Fruit fly (Drosophila melanogaster) whole organism, prepupa: ENCODE data around the gene TTLL15.

Source experiments
- Blimp-1 ChIP-seq: fragments of 200-800 bp; sonication (Bioruptor generic); optimal IDR thresholded peaks from 3 replicates; lab custom pipeline; 2017; ENCODE audit warnings: missing biosample characterization, missing genetic modification characterization, mild to moderate bottlenecking, moderate library complexity, missing genetic modification reagents
- CG32006 ChIP-seq: fragments of 200-800 bp; sonication (Bioruptor generic); optimal IDR thresholded peaks from 3 replicates; lab custom pipeline; 2017; ENCODE audit warnings: missing biosample characterization, mild to moderate bottlenecking, missing genetic modification characterization
- CG34406 ChIP-seq: fragments of 200-800 bp; sonication (Bioruptor generic); optimal IDR thresholded peaks from 3 replicates; lab custom pipeline; 2016; ENCODE audit warnings: missing biosample characterization, missing genetic modification characterization
- CG6808 ChIP-seq: fragments of 200-800 bp; sonication (Bioruptor generic); optimal IDR thresholded peaks from 3 replicates; lab custom pipeline; 2017; ENCODE audit warnings: missing biosample characterization, missing genetic modification characterization, mild to moderate bottlenecking, moderate library complexity, missing genetic modification reagents
- CG9139 ChIP-seq: fragments of 200-800 bp; sonication (Bioruptor generic); optimal IDR thresholded peaks from 3 replicates; lab custom pipeline; 2017; ENCODE audit warnings: missing biosample characterization, mild to moderate bottlenecking, missing genetic modification characterization
- Ets21C ChIP-seq: fragments of 200-800 bp; sonication (Bioruptor generic); optimal IDR thresholded peaks from 3 replicates; lab custom pipeline; 2016; ENCODE audit warnings: missing biosample characterization, missing genetic modification characterization
- Ets96B ChIP-seq: fragments of 200-800 bp; optimal IDR thresholded peaks from 2 replicates; lab custom pipeline; 2019; ENCODE audit warnings: missing biosample characterization, mild to moderate bottlenecking, missing genetic modification characterization, moderate library complexity
- Gug ChIP-seq: fragments of 200-800 bp; sonication (Bioruptor generic); IDR thresholded peaks from 2 replicates; pipeline ENCODE4 v1.3.6; 2022; ENCODE audit warnings: missing biosample characterization, missing genetic modification characterization
- Lpt ChIP-seq: fragments of 200-800 bp; sonication (Bioruptor generic); optimal IDR thresholded peaks from 3 replicates; lab custom pipeline; 2016; ENCODE audit warnings: missing biosample characterization, missing genetic modification characterization
- esn ChIP-seq: fragments of 200-800 bp; sonication (Bioruptor generic); optimal IDR thresholded peaks from 2 replicates; lab custom pipeline; 2016; ENCODE audit warnings: missing biosample characterization, mild to moderate bottlenecking, missing genetic modification characterization, moderate library complexity
- fd85E ChIP-seq: fragments of 200-800 bp; sonication (Bioruptor generic); optimal IDR thresholded peaks from 3 replicates; lab custom pipeline; 2016; ENCODE audit warnings: missing biosample characterization, missing genetic modification characterization
- fkh ChIP-seq: fragments of 200-800 bp; sonication (Bioruptor generic); optimal IDR thresholded peaks from 3 replicates; lab custom pipeline; 2017; ENCODE audit warnings: missing biosample characterization, mild to moderate bottlenecking, missing genetic modification characterization, moderate library complexity
- salr ChIP-seq, 2 experiments: fragments of 200-800 bp; sonication (Bioruptor generic); optimal IDR thresholded peaks; 3 replicates each; lab custom pipeline; 2016 to 2018; ENCODE audit warnings: missing biosample characterization in 2 of 2, missing genetic modification characterization in 2 of 2, mild to moderate bottlenecking in 1 of 2
- topi ChIP-seq: fragments of 200-800 bp; sonication (Bioruptor generic); optimal IDR thresholded peaks from 3 replicates; lab custom pipeline; 2016; ENCODE audit warnings: missing biosample characterization, missing genetic modification characterization

dm6 chr3R:10776047-10776659, 38.9 kb upstream of the TTLL15 start:
- TF ChIP-seq CG32006 (no peak), salr (GFP tag; optimal IDR thresholded peaks at IDR 0.05; lab: Kevin White, UChicago) (no peak), Gug (GFP tag; lab: Robert Waterston, UW) (no peak), fkh (GFP tag; lab: Kevin White, UChicago) (no peak), fd85E (GFP tag; lab: Kevin White, UChicago) (no peak), CG9139 (GFP tag; lab: Kevin White, UChicago) (no peak), Blimp-1 (no peak), topi (no peak), Lpt (GFP tag; lab: Kevin White, UChicago) (no peak), esn (GFP tag; lab: Kevin White, UChicago) (no peak), CG34406 (GFP tag; lab: Kevin White, UChicago) (no peak), Ets21C (GFP tag; lab: Kevin White, UChicago) (no peak), CG6808 (GFP tag; lab: Kevin White, UChicago) (no peak), Ets96B (tag; lab: Kevin White, UChicago) (no peak)
